Fruit fly (Drosophila melanogaster) whole organism, embryonic: Measurements from ENCODE around the gene CG31431.

Experiments
- CG14441 ChIP-seq: fragments of 200-800 bp; sonication (Bioruptor generic); IDR thresholded peaks from 2 replicates; pipeline ENCODE4 v1.3.6; 2022; ENCODE audit warnings: missing biosample characterization, missing genetic modification characterization
- CG17385 ChIP-seq: fragments of 200-800 bp; sonication (Bioruptor generic); optimal IDR thresholded peaks from 3 replicates; lab custom pipeline; 2018; ENCODE audit warnings: missing biosample characterization, mild to moderate bottlenecking, missing genetic modification characterization
- CG9817 ChIP-seq: fragments of 200-800 bp; sonication (Bioruptor generic); optimal IDR thresholded peaks from 2 replicates; lab custom pipeline; 2018; ENCODE audit warnings: missing biosample characterization, mild to moderate bottlenecking, missing genetic modification characterization, moderate library complexity
- E2f1 ChIP-seq: fragments of 200-800 bp; sonication (Bioruptor generic); IDR thresholded peaks from 2 replicates; pipeline ENCODE4 v1.3.6; 2022; ENCODE audit warnings: missing biosample characterization, missing genetic modification characterization
- cwo ChIP-seq: fragments of 200-800 bp; sonication (Bioruptor generic); optimal IDR thresholded peaks from 3 replicates; lab custom pipeline; 2017; ENCODE audit warnings: missing biosample characterization, missing genetic modification characterization, mild to moderate bottlenecking, moderate library complexity, missing genetic modification reagents
- fru ChIP-seq: fragments of >200 bp; optimal IDR thresholded peaks from 2 replicates; lab custom pipeline; 2017
- gcm2 ChIP-seq: fragments of 200-800 bp; sonication (Bioruptor generic); optimal IDR thresholded peaks from 2 replicates; lab custom pipeline; 2016; ENCODE audit warnings: missing biosample characterization, missing genetic modification characterization
- hb ChIP-seq: fragments of 200-800 bp; sonication (Bioruptor generic); IDR thresholded peaks from 3 replicates; pipeline ENCODE4 v1.3.6; 2022; ENCODE audit warnings: missing biosample characterization, missing genetic modification characterization; ENCODE audit not compliant: partially characterized antibody
- lilli ChIP-seq: fragments of 200-800 bp; sonication (Bioruptor generic); optimal IDR thresholded peaks from 3 replicates; lab custom pipeline; 2016; ENCODE audit warnings: missing biosample characterization, missing genetic modification characterization
- sim ChIP-seq: fragments of 200-800 bp; sonication (Bioruptor generic); IDR thresholded peaks from 2 replicates; pipeline ENCODE4 v1.3.6; 2022; ENCODE audit warnings: missing biosample characterization, missing genetic modification characterization
- ttk ChIP-seq: fragments of 200-800 bp; sonication (Bioruptor generic); IDR thresholded peaks from 2 replicates; pipeline ENCODE4 v2.1.2; 2022; ENCODE audit warnings: missing biosample characterization, missing genetic modification characterization
- zfh2 ChIP-seq: fragments of 200-800 bp; sonication (Bioruptor generic); optimal IDR thresholded peaks from 2 replicates; lab custom pipeline; 2016; ENCODE audit warnings: missing biosample characterization, missing genetic modification characterization

dm6 chr3R:21840432-21840831 lies 30.0 kb upstream of the CG31431 start:
- TF ChIP-seq cwo (no peak), lilli (GFP tag; lab: Kevin White, UChicago) (no peak), CG9817 (tag; lab: Kevin White, UChicago) (no peak), ttk (GFP tag; lab: Robert Waterston, UW) (no peak), fru (no peak), CG14441 (GFP tag; lab: Robert Waterston, UW) (no peak), hb (GFP tag; lab: Robert Waterston, UW) (no peak), E2f1 (GFP tag; lab: Robert Waterston, UW) (no peak), gcm2 (GFP tag; lab: Kevin White, UChicago) (no peak), sim (GFP tag; lab: Robert Waterston, UW) (no peak), CG17385 (no peak), zfh2 (no peak)
